Worm (Caenorhabditis elegans) whole organism, early embryonic: ENCODE measurements around the gene acbp-8.

Source experiments
- B0310.2 ChIP-seq: sonication (generic microtip); optimal IDR thresholded peaks from 2 replicates; lab custom pipeline; 2016; ENCODE audit warnings: mild to moderate bottlenecking, missing genetic modification characterization, missing compliant biosample characterization
- F13C5.2 ChIP-seq: sonication (generic microtip); optimal IDR thresholded peaks from 2 replicates; lab custom pipeline; 2017; ENCODE audit warnings: mild to moderate bottlenecking, missing genetic modification characterization, inconsistent platforms, missing compliant biosample characterization
- aly-1 ChIP-seq: sonication (generic microtip); optimal IDR thresholded peaks from 2 replicates; lab custom pipeline; 2016; ENCODE audit warnings: missing genetic modification characterization, missing compliant biosample characterization
- ama-1 ChIP-seq: fragments of 150-350 bp; optimal IDR thresholded peaks from 2 replicates; lab custom pipeline; 2014
- ceh-13 ChIP-seq: fragments of 200-800 bp; sonication (Bioruptor generic); optimal IDR thresholded peaks from 2 replicates; lab custom pipeline; 2018; ENCODE audit warnings: mild to moderate bottlenecking, missing genetic modification characterization, missing compliant biosample characterization
- ceh-36 ChIP-seq: sonication (generic microtip); optimal IDR thresholded peaks from 2 replicates; lab custom pipeline; 2016; ENCODE audit warnings: missing genetic modification characterization, inconsistent platforms, missing compliant biosample characterization
- ets-7 ChIP-seq: sonication (generic microtip); optimal IDR thresholded peaks from 2 replicates; lab custom pipeline; 2016; ENCODE audit warnings: missing genotype, missing genetic modification characterization, missing compliant biosample characterization
- flt-1 ChIP-seq: fragments of 200-800 bp; sonication (Bioruptor generic); IDR thresholded peaks from 2 replicates; pipeline ENCODE4 v1.3.6; 2022; ENCODE audit warnings: missing genetic modification characterization, missing compliant biosample characterization
- hmbx-1 ChIP-seq: sonication (generic microtip); optimal IDR thresholded peaks from 2 replicates; lab custom pipeline; 2016; ENCODE audit warnings: mild to moderate bottlenecking, missing genetic modification characterization, missing compliant biosample characterization
- hmg-4 ChIP-seq: fragments of 200-800 bp; sonication (Bioruptor generic); optimal IDR thresholded peaks from 2 replicates; lab custom pipeline; 2018; ENCODE audit warnings: mild to moderate bottlenecking, missing genetic modification characterization, missing compliant biosample characterization
- pes-1 ChIP-seq: fragments of 200-800 bp; sonication (Bioruptor generic); IDR thresholded peaks from 2 replicates; pipeline ENCODE4 v1.3.6; 2022; ENCODE audit warnings: missing genetic modification reagents, missing genetic modification characterization, missing compliant biosample characterization
- scrt-1 ChIP-seq: fragments of 200-800 bp; sonication (Bioruptor generic); IDR thresholded peaks from 2 replicates; pipeline ENCODE4 v1.3.6; 2022; ENCODE audit warnings: missing genetic modification characterization, missing compliant biosample characterization
- sea-1 ChIP-seq: fragments of 200-800 bp; sonication (Bioruptor generic); conservative IDR thresholded peaks from 2 replicates; pipeline ENCODE4 v1.3.6; 2022; ENCODE audit warnings: missing genetic modification characterization, missing compliant biosample characterization
- tbx-11 ChIP-seq: fragments of 200-800 bp; sonication (Bioruptor generic); IDR thresholded peaks from 2 replicates; pipeline ENCODE4 v1.3.6; 2022; ENCODE audit warnings: missing genetic modification characterization, missing compliant biosample characterization
- tbx-37 ChIP-seq: fragments of 200-800 bp; sonication (Bioruptor generic); conservative IDR thresholded peaks from 2 replicates; pipeline ENCODE4 v1.3.6; 2022; ENCODE audit warnings: missing genetic modification reagents, missing genetic modification characterization, missing compliant biosample characterization
- tra-4 ChIP-seq: sonication (generic microtip); optimal IDR thresholded peaks from 2 replicates; lab custom pipeline; 2017; ENCODE audit warnings: missing genetic modification characterization, missing compliant biosample characterization

The acbp-8 gene

ce11 chrIII:2678017-2678416, 49.2 kb downstream of the acbp-8 start:
- TF ChIP-seq tra-4 (no peak), pes-1 (no peak), hmg-4 (no peak), scrt-1 (GFP tag; lab: Robert Waterston, UW) (no peak), F13C5.2 (tag; lab: Kevin White, UChicago) (no peak), B0310.2 (tag; lab: Kevin White, UChicago) (no peak), hmbx-1 (tag; lab: Kevin White, UChicago) (no peak), tbx-11 (no peak), sea-1 (no peak), ama-1 (lab: Kevin White, UChicago) (no peak)

- TF ChIP-seq tbx-11 (no peak), aly-1 (no peak), ceh-13 (GFP tag; lab: Kevin White, UChicago) (no peak), pes-1 (no peak), hmg-4 (no peak), scrt-1 (GFP tag; lab: Robert Waterston, UW) (no peak), F13C5.2 (tag; lab: Kevin White, UChicago) (no peak), flt-1 (no peak), ceh-36 (tag; lab: Kevin White, UChicago) (no peak), sea-1 (no peak), hmbx-1 (tag; lab: Kevin White, UChicago) (no peak), tbx-37 (no peak), ets-7 (tag; lab: Kevin White, UChicago) (no peak), B0310.2 (tag; lab: Kevin White, UChicago) (no peak)
These were observed 50.5 kb downstream of the acbp-8 start for ce11 chrIII:2679362-2679761.
